Worm (Caenorhabditis elegans) whole organism, mixed stage, embryonic: ENCODE data around the gene fbxa-199.

Experiments used
- M03D4.4 ChIP-seq: sonication (generic microtip); optimal IDR thresholded peaks from 2 replicates; lab custom pipeline; 2017; ENCODE audit warnings: mild to moderate bottlenecking, missing genetic modification characterization, missing compliant biosample characterization
- bed-3 ChIP-seq: fragments of 200-800 bp; sonication (Bioruptor generic); optimal IDR thresholded peaks from 3 replicates; lab custom pipeline; 2018; ENCODE audit warnings: mild to moderate bottlenecking, missing genetic modification characterization, moderate library complexity, missing compliant biosample characterization
- blmp-1 ChIP-seq: fragments of 150-350 bp; optimal IDR thresholded peaks from 2 replicates; lab custom pipeline; 2014; ENCODE audit warnings: missing biosample characterization, missing genetic modification characterization
- ceh-39 ChIP-seq: fragments of 150-350 bp; optimal IDR thresholded peaks from 2 replicates; lab custom pipeline; 2014; ENCODE audit warnings: missing biosample characterization, missing genetic modification characterization
- ceh-43 ChIP-seq: fragments of 200-800 bp; sonication (Bioruptor generic); optimal IDR thresholded peaks from 2 replicates; lab custom pipeline; 2018; ENCODE audit warnings: mild to moderate bottlenecking, missing genetic modification characterization, moderate library complexity, missing compliant biosample characterization
- ceh-83 ChIP-seq: fragments of 200-800 bp; sonication (Bioruptor generic); optimal IDR thresholded peaks from 2 replicates; lab custom pipeline; 2018; ENCODE audit warnings: mild to moderate bottlenecking, missing genetic modification characterization, missing compliant biosample characterization
- ces-1 ChIP-seq: fragments of 150-350 bp; optimal IDR thresholded peaks from 2 replicates; lab custom pipeline; 2014; ENCODE audit warnings: missing biosample characterization, missing genetic modification reagents, missing genetic modification characterization
- cnd-1 ChIP-seq: fragments of 200-800 bp; sonication (Bioruptor generic); optimal IDR thresholded peaks from 2 replicates; lab custom pipeline; 2018; ENCODE audit warnings: mild to moderate bottlenecking, missing genetic modification characterization, missing compliant biosample characterization
- drap-1 ChIP-seq: fragments of 200-800 bp; sonication (Bioruptor generic); optimal IDR thresholded peaks from 3 replicates; lab custom pipeline; 2018; ENCODE audit warnings: mild to moderate bottlenecking, missing genetic modification characterization, missing compliant biosample characterization
- elt-3 ChIP-seq: fragments of 150-350 bp; optimal IDR thresholded peaks from 2 replicates; lab custom pipeline; 2014; ENCODE audit warnings: missing biosample characterization, missing genetic modification characterization
- flh-1 ChIP-seq: fragments of 200-800 bp; sonication (Bioruptor generic); optimal IDR thresholded peaks from 2 replicates; lab custom pipeline; 2018; ENCODE audit warnings: mild to moderate bottlenecking, missing genetic modification characterization, moderate library complexity, missing compliant biosample characterization
- ham-2 ChIP-seq: fragments of 200-800 bp; sonication (Bioruptor generic); optimal IDR thresholded peaks from 2 replicates; lab custom pipeline; 2018; ENCODE audit warnings: mild to moderate bottlenecking, missing genetic modification characterization, missing compliant biosample characterization
- hlh-1 ChIP-seq: fragments of 150-350 bp; optimal IDR thresholded peaks from 2 replicates; lab custom pipeline; 2014; ENCODE audit warnings: missing biosample characterization, missing genetic modification reagents, missing genetic modification characterization
- lin-13 ChIP-seq: fragments of 150-350 bp; optimal IDR thresholded peaks from 2 replicates; lab custom pipeline; 2014; ENCODE audit warnings: missing biosample characterization, missing genetic modification characterization
- lin-32 ChIP-seq: fragments of 200-800 bp; sonication (Bioruptor generic); optimal IDR thresholded peaks from 2 replicates; lab custom pipeline; 2018; ENCODE audit warnings: mild to moderate bottlenecking, missing genetic modification characterization, missing compliant biosample characterization
- lsy-2 ChIP-seq: fragments of 150-350 bp; optimal IDR thresholded peaks from 2 replicates; lab custom pipeline; 2014; ENCODE audit warnings: missing biosample characterization, missing genetic modification characterization
- mab-5 ChIP-seq: fragments of 150-350 bp; optimal IDR thresholded peaks from 2 replicates; lab custom pipeline; 2014; ENCODE audit warnings: missing biosample characterization, missing genetic modification characterization
- mep-1 ChIP-seq: fragments of 150-350 bp; optimal IDR thresholded peaks from 2 replicates; lab custom pipeline; 2017; ENCODE audit warnings: missing biosample characterization, missing genetic modification reagents, missing genetic modification characterization, inconsistent platforms
- mls-2 ChIP-seq: sonication (generic microtip); optimal IDR thresholded peaks from 2 replicates; lab custom pipeline; 2016; ENCODE audit warnings: mild to moderate bottlenecking, missing genetic modification characterization, moderate library complexity, missing compliant biosample characterization
- nhr-2 ChIP-seq: fragments of 150-350 bp; optimal IDR thresholded peaks from 2 replicates; lab custom pipeline; 2014; ENCODE audit warnings: missing biosample characterization, missing genetic modification characterization
- nhr-28 ChIP-seq: fragments of 150-350 bp; optimal IDR thresholded peaks from 2 replicates; lab custom pipeline; 2014; ENCODE audit warnings: missing biosample characterization, missing genetic modification characterization
- nhr-76 ChIP-seq: sonication (generic microtip); optimal IDR thresholded peaks from 2 replicates; lab custom pipeline; 2017; ENCODE audit warnings: missing biosample characterization, missing genetic modification characterization
- pha-4 ChIP-seq: fragments of 150-350 bp; optimal IDR thresholded peaks from 2 replicates; lab custom pipeline; 2018; ENCODE audit warnings: missing biosample characterization, missing genetic modification reagents, missing genetic modification characterization
- sem-2 ChIP-seq: fragments of 200-800 bp; sonication (Bioruptor generic); optimal IDR thresholded peaks from 2 replicates; lab custom pipeline; 2018; ENCODE audit warnings: mild to moderate bottlenecking, missing genetic modification characterization, missing compliant biosample characterization
- snpc-4 ChIP-seq: fragments of 150-350 bp; optimal IDR thresholded peaks from 2 replicates; lab custom pipeline; 2014; ENCODE audit warnings: missing biosample characterization, missing genetic modification characterization
- sptf-1 ChIP-seq: sonication (generic microtip); optimal IDR thresholded peaks from 2 replicates; lab custom pipeline; 2017; ENCODE audit warnings: mild to moderate bottlenecking, missing genetic modification characterization, moderate library complexity, missing compliant biosample characterization
- tbx-8 ChIP-seq: fragments of 200-800 bp; sonication (Bioruptor generic); optimal IDR thresholded peaks from 2 replicates; lab custom pipeline; 2018; ENCODE audit warnings: mild to moderate bottlenecking, missing genetic modification characterization, moderate library complexity, missing compliant biosample characterization
- unc-120 ChIP-seq: sonication (generic microtip); optimal IDR thresholded peaks from 2 replicates; lab custom pipeline; 2017; ENCODE audit warnings: missing genetic modification characterization, missing compliant biosample characterization; ENCODE audit not compliant: poor library complexity, severe bottlenecking
- unc-39 ChIP-seq: fragments of 150-350 bp; optimal IDR thresholded peaks from 2 replicates; lab custom pipeline; 2014; ENCODE audit warnings: missing biosample characterization, missing genetic modification characterization
- unc-62 ChIP-seq: fragments of 150-350 bp; optimal IDR thresholded peaks from 2 replicates; lab custom pipeline; 2014; ENCODE audit warnings: missing biosample characterization, missing genetic modification reagents, missing genetic modification characterization
- zip-8 ChIP-seq: fragments of 150-350 bp; optimal IDR thresholded peaks from 2 replicates; lab custom pipeline; 2014; ENCODE audit warnings: missing biosample characterization, missing genetic modification characterization
- ztf-11 ChIP-seq: fragments of 150-350 bp; optimal IDR thresholded peaks from 2 replicates; lab custom pipeline; 2014; ENCODE audit warnings: missing biosample characterization, missing genetic modification characterization

fbxa-199 gene

ce11 chrV:15398728-15399127, at the start of gene fbxa-199:
Gene fbxa-199, minus strand, starts transcription at chrV:15398828.
- TF ChIP-seq cnd-1 (no peak), ceh-83 (GFP tag; lab: Kevin White, UChicago) (no peak), flh-1 (GFP tag; lab: Kevin White, UChicago) (no peak), lsy-2 (tag; lab: Kevin White, UChicago) (no peak), mab-5 (no peak), nhr-2 (tag; lab: Kevin White, UChicago) (no peak), mep-1 (no peak), bed-3 (GFP tag; lab: Kevin White, UChicago) (no peak), M03D4.4 (tag; lab: Kevin White, UChicago) (no peak), tbx-8 (no peak), sptf-1 (tag; lab: Kevin White, UChicago) (no peak), blmp-1 (no peak), unc-120 (no peak)
- TF ChIP-seq, all 35 proteins: peak for 0

- TF ChIP-seq sptf-1 (tag; lab: Kevin White, UChicago) (no peak), ceh-83 (GFP tag; lab: Kevin White, UChicago) (no peak), snpc-4 (tag; lab: Kevin White, UChicago) (no peak), zip-8 (tag; lab: Kevin White, UChicago) (no peak), lsy-2 (tag; lab: Kevin White, UChicago) (no peak), tbx-8 (no peak), ceh-39 (tag; lab: Kevin White, UChicago) (no peak), ztf-11 (no peak), lin-32 (GFP tag; lab: Kevin White, UChicago) (no peak), unc-39 (tag; lab: Kevin White, UChicago) (no peak), mls-2 (no peak), unc-62 (no peak), nhr-28 (tag; lab: Kevin White, UChicago) (no peak), lin-13 (tag; lab: Kevin White, UChicago) (no peak), drap-1 (GFP tag; lab: Kevin White, UChicago) (no peak)
These were observed 49.8 kb upstream of the fbxa-199 start, which contains the start of gene T26H5.4 for ce11 chrV:15448408-15448807. Gene T26H5.4, minus strand, starts transcription at chrV:15448701.

- TF ChIP-seq pha-4 (tag; lab: Kevin White, UChicago) (no peak), mls-2 (no peak), ztf-11 (no peak), mab-5 (no peak), unc-120 (no peak), bed-3 (GFP tag; lab: Kevin White, UChicago) (no peak), lin-13 (tag; lab: Kevin White, UChicago) (no peak), elt-3 (tag; lab: Kevin White, UChicago) (no peak), snpc-4 (tag; lab: Kevin White, UChicago) (no peak), flh-1 (GFP tag; lab: Kevin White, UChicago) (no peak), M03D4.4 (tag; lab: Kevin White, UChicago) (no peak), ceh-43 (GFP tag; lab: Kevin White, UChicago) (no peak), tbx-8 (no peak), sem-2 (no peak), sptf-1 (tag; lab: Kevin White, UChicago) (no peak), nhr-28 (tag; lab: Kevin White, UChicago) (no peak), ces-1 (GFP tag; lab: Kevin White, UChicago) (no peak), ceh-39 (tag; lab: Kevin White, UChicago) (no peak)
These were observed 46.8 kb upstream of the fbxa-199 start, which contains the start of gene srh-239 for ce11 chrV:15445437-15445836. Gene srh-239, plus strand, starts transcription at chrV:15445737.

- TF ChIP-seq tbx-8 (no peak), nhr-76 (tag; lab: Kevin White, UChicago) (no peak), sem-2 (no peak), lsy-2 (tag; lab: Kevin White, UChicago) (no peak), unc-120 (no peak), ham-2 (no peak), flh-1 (GFP tag; lab: Kevin White, UChicago) (no peak)
These were observed 46.0 kb upstream of the fbxa-199 start, which contains the start of gene T26H5.9 for ce11 chrV:15444615-15445014. Gene T26H5.9, plus strand, starts transcription at chrV:15444916.

ce11 chrV:15444188-15444587, 45.6 kb upstream of the fbxa-199 start, which contains the start of gene T26H5.11:
Gene T26H5.11, minus strand, starts transcription at chrV:15444288.
- no peak for TF ChIP-seq nhr-76 (tag; lab: Kevin White, UChicago)
- TF ChIP-seq sptf-1 (tag; lab: Kevin White, UChicago), result no peak
- no peak for TF ChIP-seq blmp-1
- no peak for TF ChIP-seq lin-13 (tag; lab: Kevin White, UChicago)
- TF ChIP-seq unc-39 (tag; lab: Kevin White, UChicago), result no peak
- no peak for TF ChIP-seq nhr-2 (tag; lab: Kevin White, UChicago)
- TF ChIP-seq mls-2, result no peak
- no peak for TF ChIP-seq bed-3 (GFP tag; lab: Kevin White, UChicago)
- TF ChIP-seq sem-2, result no peak
- TF ChIP-seq ham-2, result no peak
- no peak for TF ChIP-seq hlh-1
- no peak for TF ChIP-seq tbx-8
- TF ChIP-seq lin-32 (GFP tag; lab: Kevin White, UChicago), result no peak
- TF ChIP-seq, all 35 proteins: peak for 0
